Worm (Caenorhabditis elegans) whole organism, midembryonic: ENCODE measurements around the gene Y57A10A.24.
A peak's percentile ranks its signal among the peaks of the same experiment; 100 is the strongest.

Experiments
- T22C8.4 ChIP-seq: fragments of 200-800 bp; sonication (Bioruptor generic); IDR thresholded peaks from 2 replicates; pipeline ENCODE4 v1.3.6; 2022; ENCODE audit warnings: missing genetic modification characterization, missing compliant biosample characterization
- cog-1 ChIP-seq: sonication (generic microtip); optimal IDR thresholded peaks from 2 replicates; lab custom pipeline; 2016; ENCODE audit warnings: missing genetic modification characterization, missing compliant biosample characterization
- flt-1 ChIP-seq: fragments of 200-800 bp; sonication (Bioruptor generic); IDR thresholded peaks from 2 replicates; pipeline ENCODE4 v1.3.6; 2022; ENCODE audit warnings: missing genetic modification characterization, missing compliant biosample characterization
- klf-2 ChIP-seq: fragments of 200-800 bp; sonication (Bioruptor generic); conservative IDR thresholded peaks from 2 replicates; pipeline ENCODE4 v1.3.6; 2022; ENCODE audit warnings: missing genetic modification reagents, missing genetic modification characterization, missing compliant biosample characterization
- med-1 ChIP-seq: sonication (generic microtip); optimal IDR thresholded peaks from 2 replicates; lab custom pipeline; 2017; ENCODE audit warnings: missing genetic modification characterization, mild to moderate bottlenecking, missing compliant biosample characterization, antibody characterized with exemption, missing genetic modification reagents; ENCODE audit not compliant: insufficient read depth
- ref-1 ChIP-seq: fragments of 200-800 bp; sonication (Bioruptor generic); conservative IDR thresholded peaks from 2 replicates; pipeline ENCODE4 v1.3.6; 2022; ENCODE audit warnings: missing genetic modification reagents, missing genetic modification characterization, missing compliant biosample characterization
- tab-1 ChIP-seq: fragments of 200-800 bp; sonication (Bioruptor generic); IDR thresholded peaks from 2 replicates; pipeline ENCODE4 v1.3.6; 2022; ENCODE audit warnings: missing genetic modification characterization, missing compliant biosample characterization
- ztf-23 ChIP-seq: fragments of 200-800 bp; sonication (Bioruptor generic); IDR thresholded peaks from 2 replicates; pipeline ENCODE4 v1.3.6; 2022; ENCODE audit warnings: missing genetic modification reagents, missing genetic modification characterization, missing compliant biosample characterization
- ztf-29 ChIP-seq: fragments of 200-800 bp; sonication (Bioruptor generic); IDR thresholded peaks from 2 replicates; pipeline ENCODE4 v1.3.6; 2022; ENCODE audit warnings: missing genetic modification reagents, missing genetic modification characterization, missing compliant biosample characterization

The Y57A10A.24 gene

DNA sequence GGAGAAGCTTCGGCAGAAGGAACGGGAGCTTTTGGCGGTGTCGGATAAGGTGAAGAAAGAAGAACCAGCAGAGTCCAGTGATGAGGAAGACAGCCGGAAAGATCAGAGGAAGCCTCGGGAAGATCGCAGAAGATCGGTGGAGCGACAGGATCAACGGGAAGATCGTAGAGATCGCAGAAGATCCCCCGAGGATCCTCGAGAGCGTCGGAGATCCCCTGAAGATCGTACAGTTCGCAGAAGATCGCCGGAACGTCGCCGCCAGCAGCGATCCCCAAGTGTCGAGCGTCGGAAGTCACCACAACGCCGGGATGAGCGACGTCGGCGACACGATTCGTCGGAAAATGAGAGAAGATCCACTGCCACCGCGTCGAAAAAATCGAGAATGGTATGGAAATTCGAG is 16.6 kb upstream of the Y57A10A.24 start:
- TF ChIP-seq ztf-23 (GFP tag; lab: Robert Waterston, UW) (no peak), T22C8.4 (GFP tag; lab: Robert Waterston, UW) (no peak), ref-1 (GFP tag; lab: Robert Waterston, UW) (no peak), klf-2 (GFP tag; lab: Robert Waterston, UW) (no peak), flt-1 (no peak)

DNA sequence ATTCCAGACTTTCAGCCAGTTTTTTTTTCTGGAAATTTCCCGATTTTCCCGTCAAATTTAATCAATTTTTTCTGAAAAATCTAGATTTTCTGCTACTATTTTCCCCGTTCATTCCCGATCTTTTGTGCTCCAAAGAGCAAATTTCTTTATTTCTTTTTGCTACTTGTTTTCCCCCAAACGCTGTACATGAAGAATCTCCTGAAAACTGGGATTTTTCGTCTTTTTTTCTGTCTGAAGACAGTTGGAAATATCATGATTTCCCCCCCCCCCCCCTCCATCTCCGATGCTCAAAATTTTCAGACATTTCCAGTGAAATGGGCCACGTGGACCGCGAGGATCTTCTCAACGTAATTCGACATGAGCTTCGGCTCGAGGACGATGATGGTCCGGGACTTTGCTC is 14.7 kb upstream of the Y57A10A.24 start, which contains the start of gene sinh-1:
Gene sinh-1 (plus strand): TSS at position 301 of the 400 bp plus-strand sequence.
- TF ChIP-seq tab-1 (GFP tag; lab: Robert Waterston, UW) (no peak), klf-2 (GFP tag; lab: Robert Waterston, UW) (no peak), ref-1 (GFP tag; lab: Robert Waterston, UW) (no peak), flt-1 (no peak), cog-1 (no peak), T22C8.4 (GFP tag; lab: Robert Waterston, UW) (no peak), ztf-23 (GFP tag; lab: Robert Waterston, UW) (no peak), ztf-29 (no peak), med-1 (GFP tag; lab: Kevin White, UChicago) (no peak)

- no peak for TF ChIP-seq cog-1
Observed at ce11 chrII:12237555-12237954, 5.2 kb upstream of the Y57A10A.24 start.

DNA sequence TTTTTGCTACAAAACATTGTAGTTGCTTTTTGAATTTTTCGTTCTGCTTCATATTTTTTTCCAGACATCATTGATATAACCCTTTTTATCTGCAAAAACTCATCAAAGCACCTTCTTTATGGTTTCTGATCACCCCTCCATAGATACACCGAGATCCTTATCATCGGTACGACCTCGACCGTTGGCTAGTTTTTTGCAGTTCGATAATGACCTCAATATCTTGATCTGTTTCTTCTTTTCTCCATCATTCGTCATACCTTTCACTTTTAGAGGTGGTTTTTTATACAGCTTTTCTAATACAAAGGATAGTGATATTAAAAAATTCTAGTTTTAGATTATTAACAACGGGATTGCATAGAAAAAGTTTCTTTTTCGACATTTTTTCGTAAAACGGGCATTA is 3.3 kb upstream of the Y57A10A.24 start:
- TF ChIP-seq cog-1 (no peak), ztf-29 (no peak), ztf-23 (GFP tag; lab: Robert Waterston, UW) (no peak), klf-2 (GFP tag; lab: Robert Waterston, UW) (no peak), med-1 (GFP tag; lab: Kevin White, UChicago) (no peak), tab-1 (GFP tag; lab: Robert Waterston, UW) (no peak), T22C8.4 (GFP tag; lab: Robert Waterston, UW) (no peak), ref-1 (GFP tag; lab: Robert Waterston, UW) (no peak), flt-1 (no peak)

- no peak for TF ChIP-seq ztf-23 (GFP tag; lab: Robert Waterston, UW)
- no peak for TF ChIP-seq cog-1
- TF ChIP-seq T22C8.4 (GFP tag; lab: Robert Waterston, UW), result no peak
- TF ChIP-seq ref-1 (GFP tag; lab: Robert Waterston, UW), result no peak
- no peak for TF ChIP-seq med-1 (GFP tag; lab: Kevin White, UChicago)
- TF ChIP-seq klf-2 (GFP tag; lab: Robert Waterston, UW), result no peak
- TF ChIP-seq tab-1 (GFP tag; lab: Robert Waterston, UW), result no peak
- no peak for TF ChIP-seq flt-1
- TF ChIP-seq ztf-29, result no peak
Observed at ce11 chrII:12240088-12240487, 2.7 kb upstream of the Y57A10A.24 start, which contains the start of gene txdc-12.1. txdc-12.1 (plus strand) TSS chrII:12240388.

- TF ChIP-seq tab-1 (GFP tag; lab: Robert Waterston, UW) (no peak), med-1 (GFP tag; lab: Kevin White, UChicago) (no peak), ztf-29 (no peak), T22C8.4 (GFP tag; lab: Robert Waterston, UW) (no peak), flt-1 (no peak), cog-1 (no peak), ref-1 (GFP tag; lab: Robert Waterston, UW) (no peak), ztf-23 (GFP tag; lab: Robert Waterston, UW) (no peak), klf-2 (GFP tag; lab: Robert Waterston, UW) (no peak)
Observed at ce11 chrII:12241792-12242191, 954 bp upstream of the Y57A10A.24 start.

DNA sequence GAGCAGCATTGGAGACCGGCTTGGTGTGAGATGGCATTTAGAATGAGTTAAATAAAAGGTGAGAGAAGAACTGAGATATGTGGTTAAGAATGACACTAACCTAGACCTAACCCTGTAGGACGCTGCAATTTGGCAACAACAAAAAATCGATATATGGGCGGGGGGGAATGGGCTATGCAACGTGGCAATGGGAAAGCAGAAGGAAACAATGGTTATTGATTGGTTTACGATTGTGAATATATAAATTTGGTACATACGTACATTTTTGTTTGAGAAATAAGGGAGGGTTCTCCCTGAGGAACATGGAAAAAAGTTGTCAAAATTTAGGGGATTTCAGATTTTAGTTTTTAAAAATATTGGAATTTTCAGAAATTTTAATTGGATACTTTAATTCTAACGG is 6.3 kb downstream of the Y57A10A.24 start, which contains the start of gene tag-276:
Gene tag-276 (minus strand): TSS at position 101 of the 400 bp plus-strand sequence.
- TF ChIP-seq flt-1, result no peak
- no peak for TF ChIP-seq ref-1 (GFP tag; lab: Robert Waterston, UW)
- TF ChIP-seq ztf-23 (GFP tag; lab: Robert Waterston, UW), result no peak
- no peak for TF ChIP-seq T22C8.4 (GFP tag; lab: Robert Waterston, UW)
- no peak for TF ChIP-seq cog-1
- no peak for TF ChIP-seq klf-2 (GFP tag; lab: Robert Waterston, UW)
- no peak for TF ChIP-seq ztf-29
- TF ChIP-seq tab-1 (GFP tag; lab: Robert Waterston, UW), result no peak
- no peak for TF ChIP-seq med-1 (GFP tag; lab: Kevin White, UChicago)

- TF ChIP-seq T22C8.4 (GFP tag; lab: Robert Waterston, UW) (peak; percentile 79; the same call in 1 of the 2 replicates), cog-1 (no peak)
Observed at ce11 chrII:12255545-12256233, 12.9 kb downstream of the Y57A10A.24 start.

ce11 chrII:12256528-12256927 is 13.8 kb downstream of the Y57A10A.24 start, which contains the start of gene parn-2:
parn-2 (minus strand) TSS chrII:12256628.
- TF ChIP-seq cog-1, result no peak

- TF ChIP-seq T22C8.4 (GFP tag; lab: Robert Waterston, UW) (0 out of 2 replicates have a peak, but pooled peaks have one; percentile 8), ref-1 (GFP tag; lab: Robert Waterston, UW) (no peak), ztf-23 (GFP tag; lab: Robert Waterston, UW) (no peak), tab-1 (GFP tag; lab: Robert Waterston, UW) (no peak)
Observed at ce11 chrII:12257095-12257494, 14.3 kb downstream of the Y57A10A.24 start.
